Fruit fly (Drosophila melanogaster) whole organism, embryonic: ENCODE results near the gene CG6106.

Experiments
- B-H2 ChIP-seq: fragments of 200-800 bp; sonication (Bioruptor generic); optimal IDR thresholded peaks from 2 replicates; lab custom pipeline; 2018; ENCODE audit warnings: missing biosample characterization, mild to moderate bottlenecking, missing genetic modification characterization
- CG10565 ChIP-seq: fragments of 200-800 bp; sonication (Bioruptor generic); optimal IDR thresholded peaks from 3 replicates; lab custom pipeline; 2016; ENCODE audit warnings: missing biosample characterization, mild to moderate bottlenecking, missing genetic modification characterization
- CG11504 ChIP-seq: fragments of 200-800 bp; sonication (Bioruptor generic); optimal IDR thresholded peaks from 3 replicates; lab custom pipeline; 2019; ENCODE audit warnings: missing biosample characterization, mild to moderate bottlenecking, missing genetic modification characterization, moderate library complexity
- CG11560 ChIP-seq: fragments of 200-800 bp; sonication (Bioruptor generic); IDR thresholded peaks from 3 replicates; pipeline ENCODE4 v1.3.6; 2022; ENCODE audit warnings: missing biosample characterization, missing genetic modification characterization
- CG12236 ChIP-seq: fragments of 200-800 bp; sonication (Bioruptor generic); optimal IDR thresholded peaks from 2 replicates; lab custom pipeline; 2016; ENCODE audit warnings: missing biosample characterization, missing genetic modification characterization
- CG12942 ChIP-seq: fragments of 200-800 bp; sonication (Bioruptor generic); optimal IDR thresholded peaks from 3 replicates; lab custom pipeline; 2016; ENCODE audit warnings: missing biosample characterization, missing genetic modification characterization
- CG14965 ChIP-seq: fragments of 200-800 bp; sonication (Bioruptor generic); optimal IDR thresholded peaks from 2 replicates; lab custom pipeline; 2016; ENCODE audit warnings: missing biosample characterization, missing genetic modification characterization, borderline replicate concordance
- CG15073 ChIP-seq: fragments of 200-800 bp; sonication (Bioruptor generic); optimal IDR thresholded peaks from 2 replicates; lab custom pipeline; 2016; ENCODE audit warnings: missing biosample characterization, missing genetic modification characterization
- CG1603 ChIP-seq: fragments of 200-800 bp; sonication (Bioruptor generic); optimal IDR thresholded peaks from 2 replicates; lab custom pipeline; 2019; ENCODE audit warnings: missing biosample characterization, mild to moderate bottlenecking, missing genetic modification characterization, moderate library complexity
- CG18476 ChIP-seq: fragments of 200-800 bp; sonication (Bioruptor generic); optimal IDR thresholded peaks from 2 replicates; lab custom pipeline; 2016; ENCODE audit warnings: missing biosample characterization, mild to moderate bottlenecking, missing genetic modification characterization
- CG2712 ChIP-seq: fragments of 200-800 bp; optimal IDR thresholded peaks from 3 replicates; lab custom pipeline; 2019; ENCODE audit warnings: missing biosample characterization, mild to moderate bottlenecking, missing genetic modification characterization, moderate library complexity
- CG31441 ChIP-seq: fragments of 200-800 bp; sonication (Bioruptor generic); IDR thresholded peaks from 2 replicates; pipeline ENCODE4 v1.3.6; 2022; ENCODE audit warnings: missing biosample characterization, missing genetic modification characterization
- CG32532 ChIP-seq: fragments of 200-800 bp; sonication (Bioruptor generic); IDR thresholded peaks from 2 replicates; pipeline ENCODE4 v1.3.6; 2022; ENCODE audit warnings: missing biosample characterization, missing genetic modification characterization
- CG4404 ChIP-seq: fragments of 200-800 bp; sonication (Bioruptor generic); IDR thresholded peaks from 2 replicates; pipeline ENCODE4 v1.3.6; 2022; ENCODE audit warnings: missing biosample characterization, missing genetic modification characterization
- CG5180 ChIP-seq: fragments of 200-800 bp; sonication (Bioruptor generic); optimal IDR thresholded peaks from 3 replicates; lab custom pipeline; 2017; ENCODE audit warnings: missing biosample characterization, missing genetic modification characterization, mild to moderate bottlenecking, moderate library complexity, missing genetic modification reagents
- CG6654 ChIP-seq: fragments of 200-800 bp; sonication (Bioruptor generic); optimal IDR thresholded peaks from 2 replicates; lab custom pipeline; 2017; ENCODE audit warnings: missing biosample characterization, mild to moderate bottlenecking, missing genetic modification characterization
- CG6689 ChIP-seq: fragments of 200-800 bp; sonication (Bioruptor generic); IDR thresholded peaks from 2 replicates; pipeline ENCODE4 v1.3.6; 2022; ENCODE audit warnings: missing biosample characterization, missing genetic modification characterization
- CG6791 ChIP-seq: fragments of 200-800 bp; sonication (Bioruptor generic); IDR thresholded peaks from 3 replicates; pipeline ENCODE4 v1.3.6; 2022; ENCODE audit warnings: missing biosample characterization, missing genetic modification characterization; ENCODE audit not compliant: partially characterized antibody
- CG8388 ChIP-seq: fragments of 200-800 bp; sonication (Bioruptor generic); optimal IDR thresholded peaks from 2 replicates; lab custom pipeline; 2019; ENCODE audit warnings: missing biosample characterization, mild to moderate bottlenecking, missing genetic modification characterization, moderate library complexity
- CG9876 ChIP-seq: fragments of 200-800 bp; sonication (Bioruptor generic); optimal IDR thresholded peaks from 2 replicates; lab custom pipeline; 2016; ENCODE audit warnings: missing biosample characterization, missing genetic modification characterization
- D ChIP-seq, 2 experiments: fragments of 200-800 bp in 1 of 2; fragments of >200 bp in 1 of 2; sonication (Bioruptor generic) in 1 of 2; optimal IDR thresholded peaks; 2 replicates in 1 of 2; 3 replicates in 1 of 2; lab custom pipeline; 2017; ENCODE audit warnings: mild to moderate bottlenecking in 1 of 2, missing biosample characterization in 1 of 2, missing genetic modification characterization in 1 of 2, missing genetic modification reagents in 1 of 2
- E2f1 ChIP-seq: fragments of 200-800 bp; sonication (Bioruptor generic); IDR thresholded peaks from 2 replicates; pipeline ENCODE4 v1.3.6; 2022; ENCODE audit warnings: missing biosample characterization, missing genetic modification characterization
- E2f2 ChIP-seq: fragments of 200-800 bp; sonication (Bioruptor generic); IDR thresholded peaks from 2 replicates; pipeline ENCODE4 v1.3.6; 2022; ENCODE audit warnings: missing biosample characterization, missing genetic modification characterization
- Elba2 ChIP-seq: fragments of 200-800 bp; sonication (Bioruptor generic); optimal IDR thresholded peaks from 3 replicates; lab custom pipeline; 2016; ENCODE audit warnings: missing biosample characterization, missing genetic modification characterization
- Hr51 ChIP-seq, 2 experiments: fragments of 200-800 bp; sonication (Bioruptor generic); optimal IDR thresholded peaks; 2 replicates in 1 of 2; 3 replicates in 1 of 2; lab custom pipeline; 2016 to 2018; ENCODE audit warnings: missing biosample characterization in 2 of 2, missing genetic modification characterization in 2 of 2, mild to moderate bottlenecking in 1 of 2, moderate library complexity in 1 of 2
- Meics ChIP-seq: fragments of 200-800 bp; sonication (Bioruptor generic); optimal IDR thresholded peaks from 2 replicates; lab custom pipeline; 2017; ENCODE audit warnings: missing biosample characterization, mild to moderate bottlenecking, missing genetic modification characterization
- Mrtf ChIP-seq: fragments of 200-800 bp; sonication (Bioruptor generic); IDR thresholded peaks from 3 replicates; pipeline ENCODE4 v1.3.6; 2022; ENCODE audit warnings: missing biosample characterization, missing genetic modification characterization
- Ptx1 ChIP-seq: fragments of 200-800 bp; sonication (Bioruptor generic); IDR thresholded peaks from 2 replicates; pipeline ENCODE4 v1.3.6; 2022; ENCODE audit warnings: missing biosample characterization, missing genetic modification characterization
- Side ChIP-seq: fragments of 200-800 bp; sonication (Bioruptor generic); optimal IDR thresholded peaks from 2 replicates; lab custom pipeline; 2016; ENCODE audit warnings: missing biosample characterization, missing genetic modification characterization
- Sox100B ChIP-seq: fragments of 200-800 bp; sonication (Bioruptor generic); optimal IDR thresholded peaks from 3 replicates; lab custom pipeline; 2018; ENCODE audit warnings: missing biosample characterization, mild to moderate bottlenecking, missing genetic modification characterization
- Sry-β ChIP-seq: fragments of 200-800 bp; sonication (Bioruptor generic); optimal IDR thresholded peaks from 2 replicates; lab custom pipeline; 2018; ENCODE audit warnings: missing biosample characterization, mild to moderate bottlenecking, missing genetic modification characterization, moderate library complexity
- Vsx1 ChIP-seq: fragments of 200-800 bp; sonication (Bioruptor generic); optimal IDR thresholded peaks from 2 replicates; lab custom pipeline; 2017; ENCODE audit warnings: missing biosample characterization, mild to moderate bottlenecking, missing genetic modification characterization, missing genetic modification reagents
- Xbp1 ChIP-seq: fragments of 200-800 bp; sonication (Bioruptor generic); optimal IDR thresholded peaks from 3 replicates; lab custom pipeline; 2016; ENCODE audit warnings: missing biosample characterization, mild to moderate bottlenecking, missing genetic modification characterization
- bcd ChIP-seq: fragments of 200-800 bp; sonication (Bioruptor generic); optimal IDR thresholded peaks from 2 replicates; lab custom pipeline; 2017; ENCODE audit warnings: missing biosample characterization, mild to moderate bottlenecking, missing genetic modification characterization
- bsh ChIP-seq, 2 experiments: fragments of 200-800 bp; sonication (Bioruptor generic); optimal IDR thresholded peaks; 2 replicates each; lab custom pipeline; 2017 to 2018; ENCODE audit warnings: mild to moderate bottlenecking in 2 of 2, missing biosample characterization in 2 of 2, missing genetic modification characterization in 2 of 2, moderate library complexity in 1 of 2
- chm ChIP-seq: fragments of 200-800 bp; sonication (Bioruptor generic); IDR thresholded peaks from 2 replicates; pipeline ENCODE4 v1.3.6; 2022; ENCODE audit warnings: missing biosample characterization, missing genetic modification characterization
- ci ChIP-seq: fragments of 200-800 bp; sonication (Bioruptor generic); IDR thresholded peaks from 3 replicates; pipeline ENCODE4 v1.3.6; 2022; ENCODE audit warnings: missing biosample characterization, missing genetic modification characterization
- danr ChIP-seq: fragments of 200-800 bp; sonication (Bioruptor generic); IDR thresholded peaks from 2 replicates; pipeline ENCODE4 v1.3.6; 2022; ENCODE audit warnings: missing biosample characterization, missing genetic modification characterization
- dmrt11E ChIP-seq: fragments of 200-800 bp; sonication (Bioruptor generic); optimal IDR thresholded peaks from 3 replicates; lab custom pipeline; 2018; ENCODE audit warnings: missing biosample characterization, mild to moderate bottlenecking, missing genetic modification characterization, moderate library complexity
- esg ChIP-seq: fragments of 200-800 bp; sonication (Bioruptor generic); conservative IDR thresholded peaks from 2 replicates; pipeline ENCODE4 v1.3.6; 2022; ENCODE audit warnings: missing biosample characterization, missing genetic modification characterization
- gsb ChIP-seq: fragments of 200-800 bp; sonication (Bioruptor generic); IDR thresholded peaks from 2 replicates; pipeline ENCODE4 v1.3.6; 2022; ENCODE audit warnings: missing biosample characterization, missing genetic modification characterization
- oc ChIP-seq: fragments of 200-800 bp; sonication (Bioruptor generic); optimal IDR thresholded peaks from 2 replicates; lab custom pipeline; 2018; ENCODE audit warnings: missing biosample characterization, mild to moderate bottlenecking, missing genetic modification characterization, moderate library complexity
- pb ChIP-seq: fragments of 200-800 bp; sonication (Bioruptor generic); optimal IDR thresholded peaks from 3 replicates; lab custom pipeline; 2016; ENCODE audit warnings: missing biosample characterization, missing genetic modification characterization
- phol ChIP-seq: fragments of 200-800 bp; sonication (Bioruptor generic); optimal IDR thresholded peaks from 3 replicates; lab custom pipeline; 2018; ENCODE audit warnings: missing biosample characterization, mild to moderate bottlenecking, missing genetic modification characterization, moderate library complexity
- pnt ChIP-seq: fragments of 200-800 bp; sonication (Bioruptor generic); optimal IDR thresholded peaks from 3 replicates; lab custom pipeline; 2016; ENCODE audit warnings: missing biosample characterization, missing genetic modification characterization
- pros ChIP-seq: fragments of 200-800 bp; sonication (Bioruptor generic); optimal IDR thresholded peaks from 3 replicates; lab custom pipeline; 2019; ENCODE audit warnings: missing biosample characterization, mild to moderate bottlenecking, missing genetic modification characterization, moderate library complexity
- scrt ChIP-seq: fragments of 200-800 bp; sonication (Bioruptor generic); optimal IDR thresholded peaks from 2 replicates; lab custom pipeline; 2018; ENCODE audit warnings: missing biosample characterization, mild to moderate bottlenecking, missing genetic modification characterization, moderate library complexity
- sr ChIP-seq: fragments of 200-800 bp; sonication (Bioruptor generic); IDR thresholded peaks from 3 replicates; pipeline ENCODE4 v1.3.6; 2022; ENCODE audit warnings: missing biosample characterization, missing genetic modification characterization
- unpg ChIP-seq: fragments of 200-800 bp; sonication (Bioruptor generic); optimal IDR thresholded peaks from 3 replicates; lab custom pipeline; 2018; ENCODE audit warnings: missing biosample characterization, mild to moderate bottlenecking, missing genetic modification characterization, moderate library complexity

The CG6106 gene

dm6 chrX:18358352-18358931 is at the start of gene CG6106 (continued):
- TF ChIP-seq CG31441 (GFP tag; lab: Robert Waterston, UW) (no peak), CG6791 (GFP tag; lab: Robert Waterston, UW) (no peak), CG32532 (GFP tag; lab: Robert Waterston, UW) (0 out of 2 replicates have a peak, but pooled peaks have one; percentile 18), Vsx1 (GFP tag; lab: Kevin White, UChicago) (no peak), Meics (GFP tag; lab: Kevin White, UChicago) (peak; percentile 7), CG14965 (GFP tag; lab: Kevin White, UChicago) (no peak), CG12236 (GFP tag; lab: Kevin White, UChicago) (no peak), Ptx1 (peak; percentile 52; the same call in 1 of the 2 replicates), CG9876 (GFP tag; lab: Kevin White, UChicago) (no peak), CG2712 (tag; lab: Kevin White, UChicago) (peak; percentile 21), ci (GFP tag; lab: Robert Waterston, UW) (0 out of 3 replicates have a peak, but pooled peaks have one; percentile 5), B-H2 (GFP tag; lab: Kevin White, UChicago) (no peak), pros (GFP tag; lab: Kevin White, UChicago) (no peak), pnt (GFP tag; lab: Kevin White, UChicago) (no peak), Xbp1 (GFP tag; lab: Kevin White, UChicago) (no peak), Hr51 (GFP tag; optimal IDR thresholded peaks at IDR 0.05; lab: Kevin White, UChicago) (peak in 1 of 2 experiments; percentile 32), Elba2 (GFP tag; lab: Kevin White, UChicago) (no peak), CG6654 (GFP tag; lab: Kevin White, UChicago) (no peak), bcd (GFP tag; lab: Kevin White, UChicago) (peak; percentile 14), CG10565 (GFP tag; lab: Kevin White, UChicago) (no peak), Sry-β (GFP tag; lab: Kevin White, UChicago) (no peak), dmrt11E (tag; lab: Kevin White, UChicago) (no peak), Mrtf (GFP tag; lab: Robert Waterston, UW) (no peak), CG6689 (GFP tag; lab: Robert Waterston, UW) (0 out of 2 replicates have a peak, but pooled peaks have one; percentile 21), esg (GFP tag; lab: Robert Waterston, UW) (no peak), sr (GFP tag; lab: Robert Waterston, UW) (0 out of 3 replicates have a peak, but pooled peaks have one; percentile 24), E2f1 (GFP tag; lab: Robert Waterston, UW) (no peak), CG11560 (tag; lab: Robert Waterston, UW) (no peak), gsb (GFP tag; lab: Robert Waterston, UW) (no peak), phol (tag; lab: Kevin White, UChicago) (peak; percentile 59), scrt (no peak), Side (no peak), CG8388 (GFP tag; lab: Kevin White, UChicago) (no peak), oc (tag; lab: Kevin White, UChicago) (no peak), danr (GFP tag; lab: Robert Waterston, UW) (no peak), CG11504 (tag; lab: Kevin White, UChicago) (peak; percentile 41), CG18476 (GFP tag; lab: Kevin White, UChicago) (no peak), unpg (GFP tag; lab: Kevin White, UChicago) (no peak), Sox100B (GFP tag; lab: Kevin White, UChicago) (peak; percentile 22), chm (GFP tag; lab: Robert Waterston, UW) (no peak), E2f2 (GFP tag; lab: Robert Waterston, UW) (no peak), CG12942 (GFP tag; lab: Kevin White, UChicago) (no peak), bsh (GFP tag; optimal IDR thresholded peaks at IDR 0.05; lab: Kevin White, UChicago) (no peak), CG15073 (GFP tag; lab: Kevin White, UChicago) (no peak), CG4404 (no peak), CG5180 (GFP tag; lab: Kevin White, UChicago) (no peak), CG1603 (tag; lab: Kevin White, UChicago) (no peak), D (optimal IDR thresholded peaks at IDR 0.05; lab: Kevin White, UChicago) (no peak), D (GFP tag; optimal IDR thresholded peaks at IDR 0.05; lab: Kevin White, UChicago) (peak; percentile 12), pb (GFP tag; lab: Kevin White, UChicago) (no peak)
